Fruit fly (Drosophila melanogaster) whole organism, embryonic: ENCODE measurements around the gene Patsas.

Experiments used
- C15 ChIP-seq: fragments of 200-800 bp; sonication (Bioruptor generic); IDR thresholded peaks from 3 replicates; pipeline ENCODE4 v1.3.6; 2022; ENCODE audit warnings: missing biosample characterization, missing genetic modification characterization
- CG1024 ChIP-seq: fragments of 200-800 bp; sonication (Bioruptor generic); IDR thresholded peaks from 2 replicates; pipeline ENCODE4 v1.3.6; 2022; ENCODE audit warnings: missing biosample characterization, missing genetic modification characterization
- CG10267 ChIP-seq: fragments of 200-800 bp; sonication (Bioruptor generic); optimal IDR thresholded peaks from 2 replicates; lab custom pipeline; 2018; ENCODE audit warnings: missing biosample characterization, mild to moderate bottlenecking, missing genetic modification characterization, moderate library complexity
- CG10321 ChIP-seq: fragments of 200-800 bp; sonication (Bioruptor generic); IDR thresholded peaks from 2 replicates; pipeline ENCODE4 v1.3.6; 2022; ENCODE audit warnings: missing biosample characterization, missing genetic modification characterization
- CG10979 ChIP-seq: fragments of 200-800 bp; sonication (Bioruptor generic); optimal IDR thresholded peaks from 2 replicates; lab custom pipeline; 2018; ENCODE audit warnings: missing biosample characterization, mild to moderate bottlenecking, missing genetic modification characterization, moderate library complexity
- CG11085 ChIP-seq: fragments of 200-800 bp; sonication (Bioruptor generic); IDR thresholded peaks from 2 replicates; pipeline ENCODE4 v1.3.6; 2022; ENCODE audit warnings: missing biosample characterization, missing genetic modification characterization
- CG11247 ChIP-seq: fragments of 200-800 bp; sonication (Bioruptor generic); IDR thresholded peaks from 2 replicates; pipeline ENCODE4 v1.3.6; 2022; ENCODE audit warnings: missing biosample characterization, missing genetic modification characterization
- CG11695 ChIP-seq: fragments of 200-800 bp; sonication (Bioruptor generic); IDR thresholded peaks from 3 replicates; pipeline ENCODE4 v1.3.6; 2022; ENCODE audit warnings: missing biosample characterization, missing genetic modification characterization
- CG12659 ChIP-seq: fragments of 200-800 bp; sonication (Bioruptor generic); optimal IDR thresholded peaks from 3 replicates; lab custom pipeline; 2017; ENCODE audit warnings: mild to moderate bottlenecking, missing biosample characterization, missing genetic modification reagents, missing genetic modification characterization
- CG12744 ChIP-seq: fragments of 200-800 bp; sonication (Bioruptor generic); optimal IDR thresholded peaks from 2 replicates; lab custom pipeline; 2016; ENCODE audit warnings: missing biosample characterization, missing genetic modification characterization
- CG14014 ChIP-seq: fragments of 200-800 bp; sonication (Bioruptor generic); IDR thresholded peaks from 2 replicates; pipeline ENCODE4 v1.3.6; 2022; ENCODE audit warnings: missing biosample characterization, missing genetic modification characterization
- CG14710 ChIP-seq: fragments of 200-800 bp; sonication (Bioruptor generic); optimal IDR thresholded peaks from 3 replicates; lab custom pipeline; 2019; ENCODE audit warnings: missing biosample characterization, mild to moderate bottlenecking, missing genetic modification characterization, moderate library complexity
- CG1603 ChIP-seq: fragments of 200-800 bp; sonication (Bioruptor generic); optimal IDR thresholded peaks from 2 replicates; lab custom pipeline; 2019; ENCODE audit warnings: missing biosample characterization, mild to moderate bottlenecking, missing genetic modification characterization, moderate library complexity
- CG17912 ChIP-seq: fragments of 200-800 bp; sonication (Bioruptor generic); optimal IDR thresholded peaks from 2 replicates; lab custom pipeline; 2018; ENCODE audit warnings: missing biosample characterization, mild to moderate bottlenecking, missing genetic modification characterization
- CG2120 ChIP-seq: fragments of 200-800 bp; sonication (Bioruptor generic); optimal IDR thresholded peaks from 3 replicates; lab custom pipeline; 2016; ENCODE audit warnings: missing biosample characterization, missing genetic modification characterization
- CG31388 ChIP-seq: fragments of 200-800 bp; sonication (Bioruptor generic); optimal IDR thresholded peaks from 2 replicates; lab custom pipeline; 2016; ENCODE audit warnings: missing biosample characterization, missing genetic modification characterization
- CG3163 ChIP-seq: fragments of 200-800 bp; sonication (Bioruptor generic); optimal IDR thresholded peaks from 3 replicates; lab custom pipeline; 2016; ENCODE audit warnings: missing biosample characterization, missing genetic modification characterization
- CG32772 ChIP-seq: fragments of 200-800 bp; sonication (Bioruptor generic); IDR thresholded peaks from 2 replicates; pipeline ENCODE4 v1.3.6; 2022; ENCODE audit warnings: missing biosample characterization, missing genetic modification characterization
- CG8924 ChIP-seq: fragments of 200-800 bp; optimal IDR thresholded peaks from 3 replicates; lab custom pipeline; 2019; ENCODE audit warnings: missing biosample characterization, mild to moderate bottlenecking, missing genetic modification characterization, moderate library complexity
- Dbx ChIP-seq: fragments of 200-800 bp; sonication (Bioruptor generic); IDR thresholded peaks from 3 replicates; pipeline ENCODE4 v1.3.6; 2022; ENCODE audit warnings: missing biosample characterization, missing genetic modification characterization
- Dll ChIP-seq: fragments of 200-800 bp; sonication (Bioruptor generic); IDR thresholded peaks from 4 replicates; pipeline ENCODE4 v1.3.6; 2022; ENCODE audit warnings: missing biosample characterization, missing genetic modification characterization; ENCODE audit not compliant: partially characterized antibody
- Dp ChIP-seq: fragments of 200-800 bp; sonication (Bioruptor generic); optimal IDR thresholded peaks from 2 replicates; lab custom pipeline; 2018; ENCODE audit warnings: missing biosample characterization, mild to moderate bottlenecking, missing genetic modification characterization, moderate library complexity
- HmgZ ChIP-seq: fragments of 200-800 bp; sonication (Bioruptor generic); optimal IDR thresholded peaks from 2 replicates; lab custom pipeline; 2018; ENCODE audit warnings: missing biosample characterization, mild to moderate bottlenecking, missing genetic modification characterization
- Hr39 ChIP-seq: fragments of >200 bp; optimal IDR thresholded peaks from 2 replicates; lab custom pipeline; 2017
- MESR4 ChIP-seq: fragments of 200-800 bp; sonication (Bioruptor generic); optimal IDR thresholded peaks from 2 replicates; lab custom pipeline; 2018; ENCODE audit warnings: missing biosample characterization, mild to moderate bottlenecking, missing genetic modification characterization, moderate library complexity
- Mes4 ChIP-seq: fragments of 200-800 bp; sonication (Bioruptor generic); optimal IDR thresholded peaks from 2 replicates; lab custom pipeline; 2016; ENCODE audit warnings: missing biosample characterization, missing genetic modification characterization
- Myb ChIP-seq: fragments of 200-800 bp; sonication (Bioruptor generic); optimal IDR thresholded peaks from 2 replicates; lab custom pipeline; 2016; ENCODE audit warnings: missing biosample characterization, missing genetic modification characterization
- NfI ChIP-seq: fragments of 200-800 bp; sonication (Bioruptor generic); optimal IDR thresholded peaks from 3 replicates; lab custom pipeline; 2018; ENCODE audit warnings: missing biosample characterization, mild to moderate bottlenecking, missing genetic modification characterization, moderate library complexity
- Opbp ChIP-seq: fragments of 200-800 bp; sonication (Bioruptor generic); IDR thresholded peaks from 3 replicates; pipeline ENCODE4 v1.3.6; 2022; ENCODE audit warnings: missing biosample characterization, missing genetic modification characterization; ENCODE audit not compliant: partially characterized antibody
- Pdp1 ChIP-seq, 2 experiments: fragments of 200-800 bp; sonication (Bioruptor generic); optimal IDR thresholded peaks; 3 replicates each; lab custom pipeline; 2016; ENCODE audit warnings: missing biosample characterization in 2 of 2, missing genetic modification characterization in 2 of 2, mild to moderate bottlenecking in 1 of 2, moderate library complexity in 1 of 2
- Rx ChIP-seq: fragments of 200-800 bp; sonication (Bioruptor generic); IDR thresholded peaks from 2 replicates; pipeline ENCODE4 v1.3.6; 2022; ENCODE audit warnings: missing biosample characterization, missing genetic modification characterization
- Sry-δ ChIP-seq: fragments of 200-800 bp; sonication (Bioruptor generic); optimal IDR thresholded peaks from 2 replicates; lab custom pipeline; 2016; ENCODE audit warnings: missing biosample characterization, missing genetic modification characterization
- ase ChIP-seq: fragments of 200-800 bp; sonication (Bioruptor generic); IDR thresholded peaks from 3 replicates; pipeline ENCODE4 v1.3.6; 2022; ENCODE audit warnings: missing biosample characterization, missing genetic modification characterization
- chinmo ChIP-seq: fragments of 200-800 bp; sonication (Bioruptor generic); IDR thresholded peaks from 4 replicates; pipeline ENCODE4 v1.3.6; 2022; ENCODE audit warnings: missing biosample characterization, missing genetic modification characterization; ENCODE audit not compliant: partially characterized antibody
- croc ChIP-seq: fragments of 200-800 bp; sonication (Bioruptor generic); conservative IDR thresholded peaks from 3 replicates; pipeline ENCODE4 v1.3.6; 2022; ENCODE audit warnings: missing biosample characterization, missing genetic modification characterization
- crp ChIP-seq, 2 experiments: fragments of 200-800 bp; sonication (Bioruptor generic); optimal IDR thresholded peaks; 2 replicates in 1 of 2; 3 replicates in 1 of 2; lab custom pipeline; 2017; ENCODE audit warnings: missing biosample characterization in 2 of 2, missing genetic modification characterization in 2 of 2, mild to moderate bottlenecking in 1 of 2, moderate library complexity in 1 of 2
- disco-r ChIP-seq: fragments of 200-800 bp; sonication (Bioruptor generic); optimal IDR thresholded peaks from 2 replicates; lab custom pipeline; 2016; ENCODE audit warnings: missing biosample characterization, missing genetic modification characterization
- ewg ChIP-seq: fragments of 200-800 bp; sonication (Bioruptor generic); optimal IDR thresholded peaks from 3 replicates; lab custom pipeline; 2017; ENCODE audit warnings: mild to moderate bottlenecking, missing biosample characterization, missing genetic modification reagents, missing genetic modification characterization
- gce ChIP-seq: fragments of 200-800 bp; sonication (Bioruptor generic); IDR thresholded peaks from 3 replicates; pipeline ENCODE4 v1.3.6; 2022; ENCODE audit warnings: missing biosample characterization, missing genetic modification characterization
- gfzf ChIP-seq: fragments of 200-800 bp; sonication (Bioruptor generic); optimal IDR thresholded peaks from 2 replicates; lab custom pipeline; 2016; ENCODE audit warnings: missing biosample characterization, mild to moderate bottlenecking, missing genetic modification characterization, moderate library complexity
- pb ChIP-seq: fragments of 200-800 bp; sonication (Bioruptor generic); optimal IDR thresholded peaks from 3 replicates; lab custom pipeline; 2016; ENCODE audit warnings: missing biosample characterization, missing genetic modification characterization
- pfk ChIP-seq: fragments of 200-800 bp; sonication (Bioruptor generic); optimal IDR thresholded peaks from 2 replicates; lab custom pipeline; 2018; ENCODE audit warnings: missing biosample characterization, mild to moderate bottlenecking, missing genetic modification characterization, moderate library complexity
- pho ChIP-seq: fragments of 200-800 bp; sonication (Bioruptor generic); optimal IDR thresholded peaks from 2 replicates; lab custom pipeline; 2016; ENCODE audit warnings: missing biosample characterization, missing genetic modification characterization
- scrt ChIP-seq: fragments of 200-800 bp; sonication (Bioruptor generic); optimal IDR thresholded peaks from 2 replicates; lab custom pipeline; 2018; ENCODE audit warnings: missing biosample characterization, mild to moderate bottlenecking, missing genetic modification characterization, moderate library complexity
- sd ChIP-seq: fragments of 200-800 bp; sonication (Bioruptor generic); optimal IDR thresholded peaks from 3 replicates; lab custom pipeline; 2018; ENCODE audit warnings: missing biosample characterization, mild to moderate bottlenecking, missing genetic modification characterization, moderate library complexity
- slp2 ChIP-seq: fragments of 200-800 bp; sonication (Bioruptor generic); optimal IDR thresholded peaks from 2 replicates; lab custom pipeline; 2016; ENCODE audit warnings: missing biosample characterization, missing genetic modification characterization
- stc ChIP-seq: fragments of 200-800 bp; sonication (Bioruptor generic); IDR thresholded peaks from 2 replicates; pipeline ENCODE4 v1.3.6; 2022; ENCODE audit warnings: missing biosample characterization, missing genetic modification characterization
- sug ChIP-seq: fragments of 200-800 bp; optimal IDR thresholded peaks from 2 replicates; lab custom pipeline; 2019; ENCODE audit warnings: missing biosample characterization, mild to moderate bottlenecking, missing genetic modification characterization, moderate library complexity
- tup ChIP-seq: fragments of 200-800 bp; sonication (Bioruptor generic); optimal IDR thresholded peaks from 2 replicates; lab custom pipeline; 2016; ENCODE audit warnings: missing biosample characterization, mild to moderate bottlenecking, missing genetic modification characterization, moderate library complexity
- vnd ChIP-seq: fragments of 200-800 bp; sonication (Bioruptor generic); IDR thresholded peaks from 3 replicates; pipeline ENCODE4 v1.3.6; 2022; ENCODE audit warnings: missing biosample characterization, missing genetic modification characterization; ENCODE audit not compliant: partially characterized antibody
- zen ChIP-seq: fragments of 200-800 bp; sonication (Bioruptor generic); optimal IDR thresholded peaks from 3 replicates; lab custom pipeline; 2018; ENCODE audit warnings: missing biosample characterization, mild to moderate bottlenecking, missing genetic modification characterization, moderate library complexity

The Patsas gene

DNA sequence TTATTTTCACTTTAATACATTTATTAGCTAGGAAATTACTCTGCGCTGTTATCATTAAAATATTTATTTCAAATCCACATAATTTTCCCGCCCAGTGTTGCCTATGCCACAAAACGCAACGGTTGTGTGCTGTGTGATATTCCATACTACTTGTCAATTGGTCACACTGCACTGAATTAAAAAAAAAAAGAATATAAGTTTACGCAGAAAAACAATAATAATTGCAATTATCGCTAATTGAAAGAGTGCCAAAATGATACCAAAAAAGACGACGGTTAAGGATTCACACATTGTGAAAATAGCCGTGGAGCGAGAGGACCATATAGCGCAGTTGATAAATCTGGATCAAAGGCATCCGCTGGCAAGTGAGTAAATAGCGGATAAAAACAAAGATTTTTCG is 5.4 kb downstream of the Patsas start, which contains the start of gene Ced-12 (continued):
- TF ChIP-seq CG1024 (GFP tag; lab: Robert Waterston, UW) (no peak), stc (GFP tag; lab: Robert Waterston, UW) (no peak), CG12744 (GFP tag; lab: Kevin White, UChicago) (no peak), Hr39 (lab: Kevin White, UChicago) (no peak), CG14710 (peak; percentile 98), Pdp1 (GFP tag; optimal IDR thresholded peaks at IDR 0.05; lab: Kevin White, UChicago) (peak in 1 of 2 experiments; percentile 13), gfzf (GFP tag; lab: Kevin White, UChicago) (peak; percentile 87), C15 (GFP tag; lab: Robert Waterston, UW) (no peak), Dbx (GFP tag; lab: Robert Waterston, UW) (no peak), zen (tag; lab: Kevin White, UChicago) (peak; percentile 42), Mes4 (no peak), CG10321 (GFP tag; lab: Robert Waterston, UW) (no peak), CG10267 (tag; lab: Kevin White, UChicago) (peak; percentile 69), CG1603 (tag; lab: Kevin White, UChicago) (peak; percentile 24), crp (GFP tag; optimal IDR thresholded peaks at IDR 0.05; lab: Kevin White, UChicago) (peak in 1 of 2 experiments; percentile 4), CG12659 (GFP tag; lab: Kevin White, UChicago) (peak; percentile 5), sd (tag; lab: Kevin White, UChicago) (peak; percentile 1), Dll (0 out of 4 replicates have a peak, but pooled peaks have one; percentile 14), Dp (GFP tag; lab: Kevin White, UChicago) (peak; percentile 90), CG11085 (GFP tag; lab: Robert Waterston, UW) (no peak), HmgZ (tag; lab: Kevin White, UChicago) (peak; percentile 5), CG3163 (GFP tag; lab: Kevin White, UChicago) (no peak), CG10979 (no peak), Rx (GFP tag; lab: Robert Waterston, UW) (no peak), Sry-δ (peak; percentile 18), scrt (no peak), pho (no peak), CG32772 (GFP tag; lab: Robert Waterston, UW) (peak; percentile 50; the same call in 1 of the 2 replicates), pb (GFP tag; lab: Kevin White, UChicago) (no peak), CG11695 (no peak), croc (no peak), ewg (no peak), MESR4 (GFP tag; lab: Kevin White, UChicago) (peak; percentile 58), gce (no peak), sug (tag; lab: Kevin White, UChicago) (no peak)
- TF ChIP-seq, all 482 proteins: peak for 36

DNA sequence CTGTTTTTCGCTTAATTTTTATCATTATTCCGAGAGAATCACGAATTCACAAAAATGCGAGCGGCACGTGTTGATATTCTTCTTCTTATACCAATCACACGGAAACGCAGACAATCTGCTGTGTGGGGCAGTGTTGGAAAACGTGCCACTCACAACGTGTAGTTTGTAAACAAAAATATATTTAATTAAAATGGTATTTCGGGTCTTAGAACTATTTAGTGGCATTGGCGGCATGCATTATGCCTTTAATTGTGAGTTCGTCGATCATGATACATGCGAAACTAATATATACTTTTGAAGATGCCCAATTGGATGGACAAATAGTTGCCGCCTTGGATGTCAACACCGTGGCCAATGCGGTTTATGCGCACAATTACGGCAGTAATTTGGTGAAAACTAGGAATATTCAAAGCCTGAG is 6.7 kb downstream of the Patsas start, which contains the start of the genes CG6712 and Mt2:
CG6712 (minus strand) TSS at position 116 of the 418 bp plus-strand sequence.
Mt2 (plus strand) TSS at position 130 of the 418 bp plus-strand sequence.
- TF ChIP-seq CG11247 (GFP tag; lab: Robert Waterston, UW) = peak; percentile 39; the same call in 1 of the 2 replicates
- no peak for TF ChIP-seq HmgZ (tag; lab: Kevin White, UChicago)
- peak; percentile 17 for TF ChIP-seq NfI (GFP tag; lab: Kevin White, UChicago)
- TF ChIP-seq tup (GFP tag; lab: Kevin White, UChicago) = no peak
- TF ChIP-seq Opbp (GFP tag; lab: Robert Waterston, UW) = no peak
- no peak for TF ChIP-seq ase (GFP tag; lab: Robert Waterston, UW)
- no peak for TF ChIP-seq pfk (GFP tag; lab: Kevin White, UChicago)
- TF ChIP-seq Myb (GFP tag; lab: Kevin White, UChicago) = peak; percentile 4
- peak; percentile 26 for TF ChIP-seq CG1603 (tag; lab: Kevin White, UChicago)
- TF ChIP-seq CG17912 = no peak
- TF ChIP-seq slp2 (GFP tag; lab: Kevin White, UChicago) = no peak
- TF ChIP-seq crp (GFP tag; optimal IDR thresholded peaks at IDR 0.05; lab: Kevin White, UChicago) = peak in 1 of 2 experiments; percentile 67
- peak; percentile 28 for TF ChIP-seq CG2120
- TF ChIP-seq disco-r (GFP tag; lab: Kevin White, UChicago) = no peak
- TF ChIP-seq CG11085 (GFP tag; lab: Robert Waterston, UW) = no peak
- no peak for TF ChIP-seq vnd
- no peak for TF ChIP-seq CG31388 (GFP tag; lab: Kevin White, UChicago)
- no peak for TF ChIP-seq CG8924 (tag; lab: Kevin White, UChicago)
- TF ChIP-seq chinmo = no peak
- TF ChIP-seq CG14014 (GFP tag; lab: Robert Waterston, UW) = no peak
